Worm (Caenorhabditis elegans): ENCODE measurements around the gene C14A6.7.

- no peak for TF ChIP-seq aly-2 (tag; optimal IDR thresholded peaks at IDR 0.05)
- TF ChIP-seq elt-3 (tag; optimal IDR thresholded peaks at IDR 0.05) = no peak
- TF ChIP-seq nhr-237 (tag; optimal IDR thresholded peaks at IDR 0.05) = no peak
- TF ChIP-seq daf-12 (tag; optimal IDR thresholded peaks at IDR 0.05) = no peak
- TF ChIP-seq fkh-2 (tag; optimal IDR thresholded peaks at IDR 0.05) = no peak
- TF ChIP-seq jun-1 (tag; optimal IDR thresholded peaks at IDR 0.05) = no peak
Measured at ce11 chrV:18189181-18189580, 21.0 kb upstream of the C14A6.7 start, which contains the start of gene clec-246.
